Fruit fly (Drosophila melanogaster): ENCODE data around the gene CG42762.

CG42762 gene

dm6 chr2L:8097461-8097860 lies 46.4 kb downstream of the CG42762 start (continued):
- TF ChIP-seq Gug (GFP tag; IDR thresholded peaks at IDR 0.05) (no peak), CG3726 (GFP tag; IDR thresholded peaks at IDR 0.05) (no peak), CG18262 (tag; optimal IDR thresholded peaks at IDR 0.05) (peak; percentile 28), Fer3 (tag; optimal IDR thresholded peaks at IDR 0.05) (peak; percentile 68), klu (GFP tag; IDR thresholded peaks at IDR 0.05) (no peak), sug (tag; optimal IDR thresholded peaks at IDR 0.05) (peak; percentile 89), CG4820 (GFP tag; optimal IDR thresholded peaks at IDR 0.05) (no peak), CG11247 (GFP tag; IDR thresholded peaks at IDR 0.05) (0 out of 2 replicates have a peak, but pooled peaks have one; percentile 21), eyg (GFP tag; optimal IDR thresholded peaks at IDR 0.05) (no peak), CG6791 (GFP tag; IDR thresholded peaks at IDR 0.05; ENCODE audit: partially characterized antibody) (no peak), CG9437 (GFP tag; optimal IDR thresholded peaks at IDR 0.05) (no peak), CG17612 (GFP tag; IDR thresholded peaks at IDR 0.05) (no peak), CG5953 (GFP tag; IDR thresholded peaks at IDR 0.05) (no peak), phol (tag; optimal IDR thresholded peaks at IDR 0.05) (no peak), zfh1 (GFP tag; IDR thresholded peaks at IDR 0.05) (no peak), CG8281 (tag; optimal IDR thresholded peaks at IDR 0.05) (no peak), ab (GFP tag; optimal IDR thresholded peaks at IDR 0.05) (no peak), E2f2 (GFP tag; IDR thresholded peaks at IDR 0.05) (no peak), CG10979 (tag; optimal IDR thresholded peaks at IDR 0.05) (no peak), cwo (GFP tag; optimal IDR thresholded peaks at IDR 0.05) (peak; percentile 79), CG6254 (GFP tag; optimal IDR thresholded peaks at IDR 0.05) (peak; percentile 7), CG7556 (GFP tag; optimal IDR thresholded peaks at IDR 0.05) (peak; percentile 42), CG4328 (GFP tag; optimal IDR thresholded peaks at IDR 0.05) (peak; percentile 71), slou (GFP tag; optimal IDR thresholded peaks at IDR 0.05) (no peak), Camta (GFP tag; optimal IDR thresholded peaks at IDR 0.05) (no peak), tna (GFP tag; IDR thresholded peaks at IDR 0.05; ENCODE audit: partially characterized antibody) (no peak), CG32767 (GFP tag; IDR thresholded peaks at IDR 0.05) (no peak), tup (GFP tag; optimal IDR thresholded peaks at IDR 0.05) (no peak), CG10274 (GFP tag; optimal IDR thresholded peaks at IDR 0.05) (peak; percentile 32), Tbp (GFP tag; optimal IDR thresholded peaks at IDR 0.05) (no peak), usp (GFP tag; optimal IDR thresholded peaks at IDR 0.05) (no peak), CG4730 (GFP tag; IDR thresholded peaks at IDR 0.05) (no peak), Max (GFP tag; optimal IDR thresholded peaks at IDR 0.05) (no peak), jigr1 (GFP tag; IDR thresholded peaks at IDR 0.05) (no peak), PHDP (tag; optimal IDR thresholded peaks at IDR 0.05) (peak; percentile 73), CG3281 (GFP tag; optimal IDR thresholded peaks at IDR 0.05) (peak; percentile 73), CG1024 (GFP tag; IDR thresholded peaks at IDR 0.05) (peak; percentile 17; the same call in 1 of the 2 replicates), BtbVII (GFP tag; optimal IDR thresholded peaks at IDR 0.05) (peak; percentile 82), pnt (GFP tag; optimal IDR thresholded peaks at IDR 0.05) (no peak), Hsf (GFP tag; optimal IDR thresholded peaks at IDR 0.05) (no peak), CG42726 (GFP tag; IDR thresholded peaks at IDR 0.05; ENCODE audit: partially characterized antibody) (no peak), CG16863 (GFP tag; optimal IDR thresholded peaks at IDR 0.05) (no peak), CG9932 (GFP tag; IDR thresholded peaks at IDR 0.05) (no peak), CG13894 (tag; optimal IDR thresholded peaks at IDR 0.05) (peak; percentile 46), CG2129 (GFP tag; IDR thresholded peaks at IDR 0.05; ENCODE audit: partially characterized antibody) (no peak), CG34224 (GFP tag; IDR thresholded peaks at IDR 0.05; ENCODE audit: partially characterized antibody) (no peak), Vsx1 (GFP tag; optimal IDR thresholded peaks at IDR 0.05) (peak; percentile 68), Ets97D (GFP tag; optimal IDR thresholded peaks at IDR 0.05) (no peak), Dll (GFP tag; IDR thresholded peaks at IDR 0.05; ENCODE audit: partially characterized antibody) (no peak), CTCF (GFP tag; optimal IDR thresholded peaks at IDR 0.05) (peak; percentile 12), CG2889 (GFP tag; IDR thresholded peaks at IDR 0.05) (no peak), abd-A (tag; optimal IDR thresholded peaks at IDR 0.05) (peak; percentile 76)
